Worm (Caenorhabditis elegans) whole organism, L4 larva: Measurements from ENCODE around the gene Y67A10A.2.
A peak's percentile ranks its signal among the peaks of the same experiment; 100 is the strongest.

Source experiments
- D1046.2 ChIP-seq: fragments of 200-800 bp; sonication (Bioruptor generic); IDR thresholded peaks from 2 replicates; pipeline ENCODE4 v1.3.6; 2022; ENCODE audit warnings: missing genetic modification characterization, missing compliant biosample characterization
- F49E8.2 ChIP-seq: sonication (generic microtip); optimal IDR thresholded peaks from 2 replicates; lab custom pipeline; 2016; ENCODE audit warnings: missing compliant biosample characterization, mild to moderate bottlenecking, missing genetic modification characterization, borderline replicate concordance
- R02D3.7 ChIP-seq: fragments of 150-350 bp; sonication (generic microtip); optimal IDR thresholded peaks from 3 replicates; lab custom pipeline; 2014; ENCODE audit warnings: missing biosample characterization, missing genetic modification characterization
- T26A8.4 ChIP-seq: fragments of 200-800 bp; sonication (Bioruptor generic); IDR thresholded peaks from 2 replicates; pipeline ENCODE4 v1.3.6; 2022; ENCODE audit warnings: missing genetic modification characterization, missing compliant biosample characterization
- Y105C5A.15 ChIP-seq: fragments of 200-800 bp; sonication (Bioruptor generic); IDR thresholded peaks from 2 replicates; pipeline ENCODE4 v1.3.6; 2022; ENCODE audit warnings: missing genetic modification characterization, missing compliant biosample characterization
- Y75B8A.6 ChIP-seq: fragments of 200-800 bp; sonication (Bioruptor generic); IDR thresholded peaks from 2 replicates; pipeline ENCODE4 v1.3.6; 2022; ENCODE audit warnings: missing genetic modification reagents, missing genetic modification characterization, missing compliant biosample characterization
- aly-2 ChIP-seq: sonication (generic microtip); optimal IDR thresholded peaks from 2 replicates; lab custom pipeline; 2018; ENCODE audit warnings: missing biosample characterization, missing genetic modification characterization
- attf-4 ChIP-seq: sonication (generic microtip); optimal IDR thresholded peaks from 3 replicates; lab custom pipeline; 2017; ENCODE audit warnings: missing biosample characterization, missing genetic modification characterization
- ceh-32 ChIP-seq: sonication (generic microtip); optimal IDR thresholded peaks from 2 replicates; lab custom pipeline; 2016; ENCODE audit warnings: mild to moderate bottlenecking, missing genetic modification characterization, missing compliant biosample characterization; ENCODE audit not compliant: poor library complexity
- ceh-44 ChIP-seq: fragments of 200-800 bp; sonication (Bioruptor generic); IDR thresholded peaks from 2 replicates; pipeline ENCODE4 v1.3.6; 2022; ENCODE audit warnings: missing genetic modification reagents, missing genetic modification characterization, missing compliant biosample characterization
- ceh-62 ChIP-seq: sonication (generic microtip); optimal IDR thresholded peaks from 2 replicates; lab custom pipeline; 2017; ENCODE audit warnings: missing biosample characterization, missing genetic modification characterization
- daf-19 ChIP-seq: fragments of 200-800 bp; sonication (Bioruptor generic); conservative IDR thresholded peaks from 2 replicates; pipeline ENCODE4 v1.3.6; 2022; ENCODE audit warnings: missing genetic modification characterization, missing compliant biosample characterization
- dmd-9 ChIP-seq: fragments of 200-800 bp; sonication (Bioruptor generic); IDR thresholded peaks from 2 replicates; pipeline ENCODE4 v1.3.6; 2022; ENCODE audit warnings: missing genetic modification reagents, missing genetic modification characterization, missing compliant biosample characterization
- egl-43 ChIP-seq: fragments of 200-800 bp; sonication (Bioruptor generic); IDR thresholded peaks from 2 replicates; pipeline ENCODE4 v1.3.6; 2022; ENCODE audit warnings: missing genetic modification reagents, missing genetic modification characterization, missing compliant biosample characterization
- gei-8 ChIP-seq: fragments of 200-800 bp; sonication (Bioruptor generic); optimal IDR thresholded peaks from 2 replicates; lab custom pipeline; 2018; ENCODE audit warnings: mild to moderate bottlenecking, missing genetic modification characterization, missing compliant biosample characterization
- hlh-11 ChIP-seq: fragments of 200-800 bp; sonication (Bioruptor generic); optimal IDR thresholded peaks from 2 replicates; lab custom pipeline; 2018; ENCODE audit warnings: mild to moderate bottlenecking, missing genetic modification characterization, missing compliant biosample characterization
- lin-1 ChIP-seq: fragments of 200-800 bp; sonication (Bioruptor generic); IDR thresholded peaks from 2 replicates; pipeline ENCODE4 v1.3.6; 2022; ENCODE audit warnings: missing genetic modification reagents, missing genetic modification characterization, missing compliant biosample characterization
- lin-15B ChIP-seq: fragments of 150-350 bp; sonication (generic microtip); optimal IDR thresholded peaks from 3 replicates; lab custom pipeline; 2014; ENCODE audit warnings: missing biosample characterization, missing genetic modification characterization
- lin-29 ChIP-seq: fragments of 200-800 bp; sonication (Bioruptor generic); IDR thresholded peaks from 2 replicates; pipeline ENCODE4 v1.3.6; 2022; ENCODE audit warnings: missing genetic modification reagents, missing genetic modification characterization, missing compliant biosample characterization
- lir-3 ChIP-seq: sonication (generic microtip); optimal IDR thresholded peaks from 2 replicates; lab custom pipeline; 2016; ENCODE audit warnings: mild to moderate bottlenecking, missing genetic modification characterization, missing compliant biosample characterization
- lsy-2 ChIP-seq, 2 experiments: fragments of 150-350 bp in 1 of 2; sonication (generic microtip) in 1 of 2; optimal IDR thresholded peaks; 2 replicates each; lab custom pipeline; 2014 to 2017; ENCODE audit warnings: missing biosample characterization in 2 of 2, missing genetic modification characterization in 2 of 2
- madf-5 ChIP-seq, 2 experiments: fragments of 200-800 bp; sonication (Bioruptor generic); IDR thresholded peaks; 2 replicates each; pipeline ENCODE4 v1.3.6; 2022; ENCODE audit warnings: missing compliant biosample characterization in 2 of 2, missing genetic modification characterization in 2 of 2
- madf-9 ChIP-seq: fragments of 200-800 bp; sonication (Bioruptor generic); conservative IDR thresholded peaks from 2 replicates; pipeline ENCODE4 v1.3.6; 2022; ENCODE audit warnings: missing genetic modification reagents, missing genetic modification characterization, missing compliant biosample characterization
- mdl-1 ChIP-seq, 2 experiments: fragments of 150-350 bp in 1 of 2; sonication (generic microtip) in 1 of 2; optimal IDR thresholded peaks; 2 replicates each; lab custom pipeline; 2014 to 2017; ENCODE audit warnings: missing biosample characterization in 2 of 2, missing genetic modification characterization in 2 of 2
- mxl-2 ChIP-seq: fragments of 200-800 bp; sonication (Bioruptor generic); conservative IDR thresholded peaks from 2 replicates; pipeline ENCODE4 v1.3.6; 2022; ENCODE audit warnings: missing genetic modification reagents, missing genetic modification characterization, missing compliant biosample characterization
- mxl-3 ChIP-seq: fragments of 200-800 bp; sonication (Bioruptor generic); optimal IDR thresholded peaks from 2 replicates; lab custom pipeline; 2018; ENCODE audit warnings: mild to moderate bottlenecking, missing genetic modification characterization, missing compliant biosample characterization
- nhr-102 ChIP-seq: sonication (generic microtip); optimal IDR thresholded peaks from 2 replicates; lab custom pipeline; 2016; ENCODE audit warnings: mild to moderate bottlenecking, missing genetic modification characterization, moderate library complexity, missing compliant biosample characterization
- nhr-111 ChIP-seq: fragments of 200-800 bp; sonication (Bioruptor generic); optimal IDR thresholded peaks from 2 replicates; lab custom pipeline; 2018; ENCODE audit warnings: mild to moderate bottlenecking, missing genetic modification characterization, missing compliant biosample characterization
- nhr-25 ChIP-seq: sonication (generic microtip); optimal IDR thresholded peaks from 2 replicates; lab custom pipeline; 2017; ENCODE audit warnings: missing genetic modification characterization, mild to moderate bottlenecking, missing compliant biosample characterization, antibody characterized with exemption, moderate library complexity, borderline replicate concordance; ENCODE audit not compliant: insufficient read depth
- nhr-6 ChIP-seq: fragments of 150-350 bp; optimal IDR thresholded peaks from 2 replicates; lab custom pipeline; 2014; ENCODE audit warnings: missing biosample characterization, missing genetic modification characterization
- nhr-76 ChIP-seq: fragments of 150-350 bp; optimal IDR thresholded peaks from 2 replicates; lab custom pipeline; 2014; ENCODE audit warnings: missing biosample characterization, missing genetic modification characterization
- pha-4 ChIP-seq, 2 experiments: fragments of 150-350 bp in 1 of 2; fragments of 200-800 bp in 1 of 2; sonication (Bioruptor generic) in 1 of 2; IDR thresholded peaks in 1 of 2; optimal IDR thresholded peaks in 1 of 2; 2 replicates each; pipeline versions ENCODE4 v1.3.6 to Lab custom; 2014 to 2022; ENCODE audit warnings: missing genetic modification characterization in 2 of 2, missing genetic modification reagents in 2 of 2, missing biosample characterization in 1 of 2, missing compliant biosample characterization in 1 of 2
- php-3 ChIP-seq: fragments of 200-800 bp; sonication (Bioruptor generic); IDR thresholded peaks from 2 replicates; pipeline ENCODE4 v1.3.6; 2022; ENCODE audit warnings: missing genetic modification reagents, missing genetic modification characterization, missing compliant biosample characterization
- rbr-2 ChIP-seq: sonication (generic microtip); optimal IDR thresholded peaks from 2 replicates; lab custom pipeline; 2016; ENCODE audit warnings: missing genotype, missing genetic modification characterization, missing compliant biosample characterization
- saeg-2 ChIP-seq: fragments of 200-800 bp; sonication (Bioruptor generic); IDR thresholded peaks from 2 replicates; pipeline ENCODE4 v1.3.6; 2022; ENCODE audit warnings: missing genetic modification reagents, missing genetic modification characterization, missing compliant biosample characterization
- sdz-12 ChIP-seq: fragments of 200-800 bp; sonication (Bioruptor generic); optimal IDR thresholded peaks from 2 replicates; lab custom pipeline; 2018; ENCODE audit warnings: mild to moderate bottlenecking, missing genetic modification characterization, missing compliant biosample characterization
- skn-1 ChIP-seq: fragments of 150-350 bp; optimal IDR thresholded peaks from 2 replicates; lab custom pipeline; 2014; ENCODE audit warnings: missing biosample characterization, missing genetic modification characterization
- snpc-1.2 ChIP-seq: fragments of 200-800 bp; sonication (Bioruptor generic); IDR thresholded peaks from 2 replicates; pipeline ENCODE4 v1.3.6; 2022; ENCODE audit warnings: missing genetic modification reagents, missing genetic modification characterization, missing compliant biosample characterization
- snpc-4 ChIP-seq: fragments of 150-350 bp; optimal IDR thresholded peaks from 2 replicates; lab custom pipeline; 2014; ENCODE audit warnings: missing biosample characterization, missing genetic modification characterization
- tag-97 ChIP-seq: fragments of 200-800 bp; sonication (Bioruptor generic); IDR thresholded peaks from 2 replicates; pipeline ENCODE4 v1.3.6; 2022; ENCODE audit warnings: missing genetic modification characterization, missing compliant biosample characterization
- tra-1 ChIP-seq: fragments of 200-800 bp; sonication (Bioruptor generic); IDR thresholded peaks from 2 replicates; pipeline ENCODE4 v1.3.6; 2022; ENCODE audit warnings: missing genetic modification reagents, missing genetic modification characterization, missing compliant biosample characterization
- unc-130 ChIP-seq: sonication (generic microtip); optimal IDR thresholded peaks from 2 replicates; lab custom pipeline; 2016; ENCODE audit warnings: missing genetic modification reagents, missing genetic modification characterization, missing compliant biosample characterization
- unc-62 ChIP-seq, 3 experiments: fragments of 150-350 bp in 1 of 3; sonication (generic microtip); optimal IDR thresholded peaks in 2 of 3; peaks in 1 of 3; 1 replicate in 1 of 3; 2 replicates in 2 of 3; lab custom pipeline; 2014 to 2017; ENCODE audit warnings: missing biosample characterization in 3 of 3, missing genetic modification characterization in 3 of 3, missing genetic modification reagents in 3 of 3, missing genotype in 1 of 3
- vab-7 ChIP-seq: fragments of 200-800 bp; sonication (Bioruptor generic); IDR thresholded peaks from 2 replicates; pipeline ENCODE4 v1.3.6; 2022; ENCODE audit warnings: missing genetic modification reagents, missing genetic modification characterization, missing compliant biosample characterization
- zag-1 ChIP-seq: fragments of 150-350 bp; optimal IDR thresholded peaks from 2 replicates; lab custom pipeline; 2014; ENCODE audit warnings: missing biosample characterization, missing genetic modification characterization
- ztf-7 ChIP-seq: fragments of 150-350 bp; optimal IDR thresholded peaks from 2 replicates; lab custom pipeline; 2014; ENCODE audit warnings: missing biosample characterization, missing genetic modification characterization

Y67A10A.2 gene

DNA sequence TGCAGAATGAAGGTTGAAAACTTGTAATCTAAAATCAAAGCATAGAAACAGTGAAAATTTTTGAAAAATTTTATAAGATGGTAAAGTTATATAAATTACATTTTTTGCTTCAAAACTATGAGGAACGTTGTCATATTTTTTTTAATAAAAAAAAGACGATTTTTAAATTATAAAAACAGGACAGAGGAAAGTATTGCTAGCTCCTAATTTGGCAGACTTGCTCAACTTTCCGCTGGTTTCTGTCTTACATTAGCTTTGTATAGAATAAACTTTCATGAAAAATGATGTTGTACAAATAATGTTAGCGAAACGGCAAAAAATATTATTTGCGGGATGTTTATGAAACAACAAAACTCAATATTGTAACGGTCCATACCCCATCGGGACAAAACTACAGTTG is 11.6 kb upstream of the Y67A10A.2 start, which contains the start of gene fbxa-83:
Gene fbxa-83 (minus strand): TSS at position 101 of the 400 bp plus-strand sequence.
- TF ChIP-seq tag-97 (GFP tag; lab: Robert Waterston, UW) (no peak), ceh-32 (tag; lab: Kevin White, UChicago) (no peak), mxl-2 (no peak), snpc-1.2 (GFP tag; lab: Robert Waterston, UW) (no peak), Y105C5A.15 (GFP tag; lab: Robert Waterston, UW) (no peak), lir-3 (tag; lab: Kevin White, UChicago) (no peak), snpc-4 (tag; lab: Kevin White, UChicago) (no peak), nhr-102 (tag; lab: Kevin White, UChicago) (no peak), lin-29 (GFP tag; lab: Robert Waterston, UW) (no peak), R02D3.7 (tag; lab: Kevin White, UChicago) (no peak), mxl-3 (no peak), unc-130 (GFP tag; lab: Kevin White, UChicago) (no peak), lin-1 (no peak), madf-9 (GFP tag; lab: Robert Waterston, UW) (no peak), ceh-62 (tag; lab: Kevin White, UChicago) (no peak), lsy-2 (tag; optimal IDR thresholded peaks at IDR 0.05; lab: Kevin White, UChicago) (no peak)

DNA sequence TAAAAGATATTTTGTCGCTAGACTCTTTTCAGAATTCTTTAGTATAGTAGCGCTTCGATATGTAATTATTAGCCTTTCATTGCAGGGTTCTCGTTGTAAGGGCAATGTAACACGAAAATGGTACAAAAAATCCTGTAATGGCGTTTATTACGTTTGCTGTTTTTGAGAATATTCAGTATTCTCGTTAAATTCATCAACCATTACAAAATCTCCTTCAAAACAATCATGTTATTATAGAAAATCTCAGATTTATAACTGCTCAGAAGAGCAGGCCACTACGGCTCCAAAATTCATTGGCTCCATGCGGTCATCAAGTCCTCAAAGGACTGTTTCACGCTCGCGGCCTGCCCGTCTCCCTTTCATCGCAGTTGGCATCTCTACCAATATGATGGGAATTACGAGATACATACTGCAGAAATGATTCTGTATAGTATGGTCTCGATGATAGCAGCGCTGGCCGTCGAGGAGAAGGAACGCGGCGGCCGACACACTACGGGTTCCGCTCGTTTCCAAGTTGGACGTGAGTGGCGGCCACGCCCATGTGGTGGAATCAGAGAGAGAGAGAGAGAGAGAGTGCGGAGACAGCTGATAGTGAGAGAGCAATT is 11.1 kb upstream of the Y67A10A.2 start:
- TF ChIP-seq Y105C5A.15 (GFP tag; lab: Robert Waterston, UW) (no peak), php-3 (GFP tag; lab: Robert Waterston, UW) (peak; percentile 71; the same call in 1 of the 2 replicates), unc-62 (GFP tag; optimal IDR thresholded peaks at IDR 0.05 in 1 of 2; lab: Kevin White, UChicago) (peak in 1 of 2 experiments; percentile 41), unc-62 (tag; optimal IDR thresholded peaks at IDR 0.05; lab: Kevin White, UChicago) (no peak), aly-2 (tag; lab: Kevin White, UChicago) (no peak), nhr-25 (tag; lab: Kevin White, UChicago) (no peak), zag-1 (tag; lab: Kevin White, UChicago) (no peak), ceh-44 (GFP tag; lab: Robert Waterston, UW) (no peak), T26A8.4 (peak; percentile 91), sdz-12 (GFP tag; lab: Kevin White, UChicago) (no peak), vab-7 (GFP tag; lab: Robert Waterston, UW) (peak; percentile 43; the same call in 1 of the 2 replicates), Y75B8A.6 (GFP tag; lab: Robert Waterston, UW) (no peak), saeg-2 (GFP tag; lab: Robert Waterston, UW) (peak; percentile 48; the same call in 1 of the 2 replicates), dmd-9 (peak; percentile 53; the same call in 1 of the 2 replicates), D1046.2 (GFP tag; lab: Robert Waterston, UW) (no peak), mxl-3 (peak; percentile 87), madf-5 (GFP tag; IDR thresholded peaks at IDR 0.05; lab: Robert Waterston, UW) (no peak), ztf-7 (tag; lab: Kevin White, UChicago) (no peak), gei-8 (GFP tag; lab: Kevin White, UChicago) (peak; percentile 47), attf-4 (tag; lab: Kevin White, UChicago) (no peak), egl-43 (GFP tag; lab: Robert Waterston, UW) (no peak; the same call in 1 of the 2 replicates), F49E8.2 (tag; lab: Kevin White, UChicago) (peak; percentile 96), nhr-102 (tag; lab: Kevin White, UChicago) (peak; percentile 87), tra-1 (GFP tag; lab: Robert Waterston, UW) (no peak; the same call in 1 of the 2 replicates), skn-1 (tag; lab: Kevin White, UChicago) (no peak), nhr-76 (no peak), pha-4 (GFP tag; IDR thresholded peaks at IDR 0.05; lab: Robert Waterston, UW) (peak; percentile 89), pha-4 (tag; optimal IDR thresholded peaks at IDR 0.05; lab: Kevin White, UChicago) (no peak), hlh-11 (tag; lab: Kevin White, UChicago) (peak; percentile 96), nhr-6 (tag; lab: Kevin White, UChicago) (no peak), rbr-2 (tag; lab: Kevin White, UChicago) (peak; percentile 77), lin-15B (tag; lab: Kevin White, UChicago) (no peak), snpc-4 (tag; lab: Kevin White, UChicago) (peak; percentile 89), ceh-32 (tag; lab: Kevin White, UChicago) (peak; percentile 39), mdl-1 (tag; optimal IDR thresholded peaks at IDR 0.05; lab: Kevin White, UChicago) (peak; percentile 4 to 66), nhr-111 (GFP tag; lab: Kevin White, UChicago) (peak; percentile 21), daf-19 (GFP tag; lab: Robert Waterston, UW) (0 out of 2 replicates have a peak, but pooled peaks have one; percentile 73)
